Worm (Caenorhabditis elegans): Measurements from ENCODE around the gene F35F11.2.
A peak's percentile ranks its signal among the peaks of the same experiment; 100 is the strongest.

Gene F35F11.2

DNA sequence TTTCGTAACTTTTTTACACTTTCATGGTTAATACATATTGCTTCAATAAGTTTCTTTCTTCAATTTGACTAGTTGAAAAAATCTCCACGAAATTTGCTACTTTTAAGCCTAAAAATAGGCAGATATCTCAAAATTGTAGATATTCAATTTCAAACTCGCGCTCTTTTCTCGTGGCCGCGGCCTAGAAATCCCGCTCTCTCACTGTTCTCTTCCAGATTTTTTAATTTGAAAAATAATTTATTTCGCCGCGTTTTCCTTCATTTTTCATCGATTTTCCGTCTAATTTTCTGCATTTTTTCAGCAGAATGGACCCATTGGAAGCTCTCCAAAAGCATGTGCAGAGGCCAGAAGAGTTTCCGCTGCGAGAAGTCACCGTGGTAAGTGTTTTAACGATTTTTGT is 2.2 kb downstream of the F35F11.2 start, which contains the start of gene cdc-73 (continued):
- TF ChIP-seq mec-3 (tag; optimal IDR thresholded peaks at IDR 0.05; ENCODE audit: borderline replicate concordance) (no peak), ceh-9 (tag; optimal IDR thresholded peaks at IDR 0.05) (no peak), pqm-1 (tag; optimal IDR thresholded peaks at IDR 0.05) (no peak), odd-2 (tag; optimal IDR thresholded peaks at IDR 0.05) (no peak), nhr-232 (tag; optimal IDR thresholded peaks at IDR 0.05) (no peak), npax-4 (tag; optimal IDR thresholded peaks at IDR 0.05) (no peak), ceh-14 (tag; optimal IDR thresholded peaks at IDR 0.05) (peak; percentile 55), F13H6.1 (tag; optimal IDR thresholded peaks at IDR 0.05) (no peak), ttx-3 (tag; optimal IDR thresholded peaks at IDR 0.05) (no peak), ceh-6 (GFP tag; optimal IDR thresholded peaks at IDR 0.05) (no peak), unc-55 (GFP tag; optimal IDR thresholded peaks at IDR 0.05) (no peak), eyg-1 (tag; optimal IDR thresholded peaks at IDR 0.05) (no peak), hlh-15 (tag; optimal IDR thresholded peaks at IDR 0.05) (no peak), ceh-30 (tag; optimal IDR thresholded peaks at IDR 0.05) (no peak), hlh-6 (tag; optimal IDR thresholded peaks at IDR 0.05) (no peak), nfya-1 (tag; optimal IDR thresholded peaks at IDR 0.05) (no peak), ceh-45 (GFP tag; IDR thresholded peaks at IDR 0.05) (no peak), pha-2 (tag; optimal IDR thresholded peaks at IDR 0.05) (no peak), unc-86 (tag; optimal IDR thresholded peaks at IDR 0.05) (no peak), ets-4 (tag; optimal IDR thresholded peaks at IDR 0.05) (peak; percentile 80), ceh-18 (tag; optimal IDR thresholded peaks at IDR 0.05) (no peak), zip-5 (tag; optimal IDR thresholded peaks at IDR 0.05) (peak; percentile 46), K02D7.2 (tag; optimal IDR thresholded peaks at IDR 0.05) (no peak), sdc-2 (tag; optimal IDR thresholded peaks at IDR 0.05) (no peak), unc-3 (GFP tag; conservative IDR thresholded peaks at IDR 0.05) (no peak), unc-3 (tag; optimal IDR thresholded peaks at IDR 0.05) (no peak), ceh-34 (tag; optimal IDR thresholded peaks at IDR 0.05) (peak; percentile 5), pax-1 (tag; optimal IDR thresholded peaks at IDR 0.05) (no peak), unc-42 (tag; optimal IDR thresholded peaks at IDR 0.05) (peak; percentile 3), hlh-13 (GFP tag; optimal IDR thresholded peaks at IDR 0.05) (no peak), dmd-4 (tag; optimal IDR thresholded peaks at IDR 0.05; ENCODE audit: borderline replicate concordance) (no peak), sox-4 (tag; optimal IDR thresholded peaks at IDR 0.05) (no peak), dve-1 (tag; optimal IDR thresholded peaks at IDR 0.05) (no peak), lin-11 (tag; optimal IDR thresholded peaks at IDR 0.05) (no peak), C08G9.2 (tag; optimal IDR thresholded peaks at IDR 0.05) (peak; percentile 86), T23F11.4 (GFP tag; optimal IDR thresholded peaks at IDR 0.05) (no peak), ceh-24 (tag; optimal IDR thresholded peaks at IDR 0.05) (no peak), elt-2 (tag; optimal IDR thresholded peaks at IDR 0.05) (peak; percentile 36), lim-6 (tag; optimal IDR thresholded peaks at IDR 0.05) (peak; percentile 2), ama-1 (optimal IDR thresholded peaks at IDR 0.05) (no peak), ahr-1 (tag; optimal IDR thresholded peaks at IDR 0.05) (peak; percentile 50), tbx-7 (tag; optimal IDR thresholded peaks at IDR 0.05) (peak; percentile 72), pat-9 (tag; optimal IDR thresholded peaks at IDR 0.05) (no peak), ref-2 (tag; optimal IDR thresholded peaks at IDR 0.05) (peak; percentile 33), sox-2 (GFP tag; IDR thresholded peaks at IDR 0.05) (no peak), rnt-1 (tag; optimal IDR thresholded peaks at IDR 0.05) (peak; percentile 43), ceh-19 (GFP tag; optimal IDR thresholded peaks at IDR 0.05) (no peak), pros-1 (tag; optimal IDR thresholded peaks at IDR 0.05) (no peak), fkh-10 (GFP tag; optimal IDR thresholded peaks at IDR 0.05) (no peak), ceh-48 (tag; optimal IDR thresholded peaks at IDR 0.05) (no peak)

All from whole organism, late embryonic.